Fruit fly (Drosophila melanogaster) whole organism, prepupa: ENCODE data around the gene Helz.

ENCODE experiments used
- Blimp-1 ChIP-seq: fragments of 200-800 bp; sonication (Bioruptor generic); optimal IDR thresholded peaks from 3 replicates; lab custom pipeline; 2017; ENCODE audit warnings: missing biosample characterization, missing genetic modification characterization, mild to moderate bottlenecking, moderate library complexity, missing genetic modification reagents
- CG10631 ChIP-seq: fragments of 200-800 bp; sonication (Bioruptor generic); optimal IDR thresholded peaks from 2 replicates; lab custom pipeline; 2016; ENCODE audit warnings: missing biosample characterization, missing genetic modification characterization
- CG10669 ChIP-seq: fragments of 200-800 bp; sonication (Bioruptor generic); optimal IDR thresholded peaks from 3 replicates; lab custom pipeline; 2018; ENCODE audit warnings: missing biosample characterization, mild to moderate bottlenecking, missing genetic modification characterization, moderate library complexity
- CG11902 ChIP-seq: fragments of 200-800 bp; sonication (Bioruptor generic); optimal IDR thresholded peaks from 3 replicates; lab custom pipeline; 2016; ENCODE audit warnings: missing biosample characterization, missing genetic modification characterization
- CG1621 ChIP-seq: fragments of 200-800 bp; sonication (Bioruptor generic); optimal IDR thresholded peaks from 3 replicates; lab custom pipeline; 2018; ENCODE audit warnings: missing biosample characterization, mild to moderate bottlenecking, missing genetic modification characterization
- CG3032 ChIP-seq: fragments of 200-800 bp; optimal IDR thresholded peaks from 2 replicates; lab custom pipeline; 2019; ENCODE audit warnings: missing biosample characterization, mild to moderate bottlenecking, missing genetic modification characterization, moderate library complexity
- CG31627 ChIP-seq: fragments of 200-800 bp; sonication (Bioruptor generic); optimal IDR thresholded peaks from 3 replicates; lab custom pipeline; 2016; ENCODE audit warnings: missing biosample characterization, missing genetic modification characterization
- CG32006 ChIP-seq: fragments of 200-800 bp; sonication (Bioruptor generic); optimal IDR thresholded peaks from 3 replicates; lab custom pipeline; 2017; ENCODE audit warnings: missing biosample characterization, mild to moderate bottlenecking, missing genetic modification characterization
- CG34406 ChIP-seq: fragments of 200-800 bp; sonication (Bioruptor generic); optimal IDR thresholded peaks from 3 replicates; lab custom pipeline; 2016; ENCODE audit warnings: missing biosample characterization, missing genetic modification characterization
- CG3919 ChIP-seq: fragments of 200-800 bp; sonication (Bioruptor generic); optimal IDR thresholded peaks from 3 replicates; lab custom pipeline; 2016; ENCODE audit warnings: missing biosample characterization, missing genetic modification characterization
- CG4318 ChIP-seq: fragments of 200-800 bp; sonication (Bioruptor generic); optimal IDR thresholded peaks from 3 replicates; lab custom pipeline; 2017; ENCODE audit warnings: missing biosample characterization, mild to moderate bottlenecking, missing genetic modification characterization
- CG6163 ChIP-seq: fragments of 200-800 bp; sonication (Bioruptor generic); IDR thresholded peaks from 3 replicates; pipeline ENCODE4 v1.3.6; 2022; ENCODE audit warnings: missing biosample characterization, missing genetic modification characterization
- CG6792 ChIP-seq: fragments of 200-800 bp; sonication (Bioruptor generic); optimal IDR thresholded peaks from 3 replicates; lab custom pipeline; 2016; ENCODE audit warnings: missing biosample characterization, missing genetic modification characterization
- CG6808 ChIP-seq: fragments of 200-800 bp; sonication (Bioruptor generic); optimal IDR thresholded peaks from 3 replicates; lab custom pipeline; 2017; ENCODE audit warnings: missing biosample characterization, missing genetic modification characterization, mild to moderate bottlenecking, moderate library complexity, missing genetic modification reagents
- CG8119 ChIP-seq: fragments of 200-800 bp; sonication (Bioruptor generic); IDR thresholded peaks from 3 replicates; pipeline ENCODE4 v1.3.6; 2022; ENCODE audit warnings: missing biosample characterization, missing genetic modification characterization
- CG8319 ChIP-seq: fragments of 200-800 bp; sonication (Bioruptor generic); optimal IDR thresholded peaks from 3 replicates; lab custom pipeline; 2016; ENCODE audit warnings: missing biosample characterization, missing genetic modification characterization
- CG8632 ChIP-seq: fragments of 200-800 bp; sonication (Bioruptor generic); optimal IDR thresholded peaks from 3 replicates; lab custom pipeline; 2016; ENCODE audit warnings: missing biosample characterization, missing genetic modification characterization
- CG9139 ChIP-seq: fragments of 200-800 bp; sonication (Bioruptor generic); optimal IDR thresholded peaks from 3 replicates; lab custom pipeline; 2017; ENCODE audit warnings: missing biosample characterization, mild to moderate bottlenecking, missing genetic modification characterization
- Eip75B ChIP-seq: fragments of 200-800 bp; sonication (Bioruptor generic); optimal IDR thresholded peaks from 3 replicates; lab custom pipeline; 2016; ENCODE audit warnings: missing biosample characterization, missing genetic modification characterization
- Eip78C ChIP-seq: fragments of 200-800 bp; sonication (Bioruptor generic); peaks from one replicate; lab custom pipeline; 2016; ENCODE audit warnings: missing biosample characterization, missing genetic modification characterization
- Ets21C ChIP-seq: fragments of 200-800 bp; sonication (Bioruptor generic); optimal IDR thresholded peaks from 3 replicates; lab custom pipeline; 2016; ENCODE audit warnings: missing biosample characterization, missing genetic modification characterization
- Gug ChIP-seq: fragments of 200-800 bp; sonication (Bioruptor generic); IDR thresholded peaks from 2 replicates; pipeline ENCODE4 v1.3.6; 2022; ENCODE audit warnings: missing biosample characterization, missing genetic modification characterization
- Hr38 ChIP-seq: sonication (Bioruptor generic); optimal IDR thresholded peaks from 2 replicates; lab custom pipeline; 2016; ENCODE audit warnings: missing biosample characterization, missing genetic modification characterization
- Hr39 ChIP-seq: fragments of 200-800 bp; sonication (Bioruptor generic); optimal IDR thresholded peaks from 2 replicates; lab custom pipeline; 2016; ENCODE audit warnings: missing biosample characterization, missing genetic modification characterization
- Hr4 ChIP-seq: fragments of 200-800 bp; sonication (Bioruptor generic); optimal IDR thresholded peaks from 3 replicates; lab custom pipeline; 2016; ENCODE audit warnings: missing biosample characterization, missing genetic modification characterization
- Met ChIP-seq: fragments of 200-800 bp; sonication (Bioruptor generic); optimal IDR thresholded peaks from 3 replicates; lab custom pipeline; 2016; ENCODE audit warnings: missing biosample characterization, missing genetic modification characterization
- OdsH ChIP-seq: fragments of 200-800 bp; sonication (Bioruptor generic); optimal IDR thresholded peaks from 3 replicates; lab custom pipeline; 2016; ENCODE audit warnings: missing biosample characterization, missing genetic modification characterization
- Smox ChIP-seq: fragments of 200-800 bp; sonication (Bioruptor generic); optimal IDR thresholded peaks from 3 replicates; lab custom pipeline; 2016; ENCODE audit warnings: missing biosample characterization, missing genetic modification characterization
- Sox14 ChIP-seq: fragments of 200-800 bp; sonication (Bioruptor generic); optimal IDR thresholded peaks from 3 replicates; lab custom pipeline; 2016; ENCODE audit warnings: missing biosample characterization, missing genetic modification characterization
- Sox15 ChIP-seq: fragments of 200-800 bp; sonication (Bioruptor generic); optimal IDR thresholded peaks from 3 replicates; lab custom pipeline; 2016; ENCODE audit warnings: missing biosample characterization, missing genetic modification characterization
- achi ChIP-seq: fragments of 200-800 bp; sonication (Bioruptor generic); optimal IDR thresholded peaks from 3 replicates; lab custom pipeline; 2016; ENCODE audit warnings: missing biosample characterization, missing genetic modification characterization
- acj6 ChIP-seq: fragments of 200-800 bp; sonication (Bioruptor generic); optimal IDR thresholded peaks from 3 replicates; lab custom pipeline; 2016; ENCODE audit warnings: missing biosample characterization, missing genetic modification characterization
- cyc ChIP-seq: fragments of 200-800 bp; sonication (Bioruptor generic); optimal IDR thresholded peaks from 3 replicates; lab custom pipeline; 2016; ENCODE audit warnings: missing biosample characterization, missing genetic modification characterization
- dac ChIP-seq: fragments of 200-800 bp; sonication (Bioruptor generic); optimal IDR thresholded peaks from 2 replicates; lab custom pipeline; 2017; ENCODE audit warnings: missing biosample characterization, mild to moderate bottlenecking, missing genetic modification characterization
- dsx ChIP-seq: fragments of 200-800 bp; optimal IDR thresholded peaks from 3 replicates; lab custom pipeline; 2019; ENCODE audit warnings: missing biosample characterization, mild to moderate bottlenecking, missing genetic modification characterization, moderate library complexity; ENCODE audit not compliant: poor library complexity, severe bottlenecking
- eg ChIP-seq: fragments of 200-800 bp; sonication (Bioruptor generic); IDR thresholded peaks from 3 replicates; pipeline ENCODE4 v1.3.6; 2022; ENCODE audit warnings: missing biosample characterization, missing genetic modification characterization
- fd85E ChIP-seq: fragments of 200-800 bp; sonication (Bioruptor generic); optimal IDR thresholded peaks from 3 replicates; lab custom pipeline; 2016; ENCODE audit warnings: missing biosample characterization, missing genetic modification characterization
- pdm3 ChIP-seq: fragments of 200-800 bp; sonication (Bioruptor generic); optimal IDR thresholded peaks from 3 replicates; lab custom pipeline; 2016; ENCODE audit warnings: missing biosample characterization, missing genetic modification characterization
- salr ChIP-seq, 2 experiments: fragments of 200-800 bp; sonication (Bioruptor generic); optimal IDR thresholded peaks; 3 replicates each; lab custom pipeline; 2016 to 2018; ENCODE audit warnings: missing biosample characterization in 2 of 2, missing genetic modification characterization in 2 of 2, mild to moderate bottlenecking in 1 of 2
- spab ChIP-seq: fragments of 200-800 bp; sonication (Bioruptor generic); optimal IDR thresholded peaks from 2 replicates; lab custom pipeline; 2017; ENCODE audit warnings: missing biosample characterization, mild to moderate bottlenecking, missing genetic modification characterization, missing genetic modification reagents
- vri ChIP-seq: fragments of 200-800 bp; sonication (Bioruptor generic); optimal IDR thresholded peaks from 3 replicates; lab custom pipeline; 2016; ENCODE audit warnings: missing biosample characterization, mild to moderate bottlenecking, missing genetic modification characterization

Helz gene

dm6 chr3L:14789676-14790075 lies at the start of gene Helz:
Helz (plus strand) TSS chr3L:14789935.
- no peak for TF ChIP-seq Hr39 (GFP tag; lab: Kevin White, UChicago)
- TF ChIP-seq CG6163, result peak; percentile 39; the same call in 1 of the 3 replicates
- TF ChIP-seq CG31627 (GFP tag; lab: Kevin White, UChicago), result peak; percentile 26
- peak; percentile 56 for TF ChIP-seq Eip78C (GFP tag; lab: Kevin White, UChicago)

DNA sequence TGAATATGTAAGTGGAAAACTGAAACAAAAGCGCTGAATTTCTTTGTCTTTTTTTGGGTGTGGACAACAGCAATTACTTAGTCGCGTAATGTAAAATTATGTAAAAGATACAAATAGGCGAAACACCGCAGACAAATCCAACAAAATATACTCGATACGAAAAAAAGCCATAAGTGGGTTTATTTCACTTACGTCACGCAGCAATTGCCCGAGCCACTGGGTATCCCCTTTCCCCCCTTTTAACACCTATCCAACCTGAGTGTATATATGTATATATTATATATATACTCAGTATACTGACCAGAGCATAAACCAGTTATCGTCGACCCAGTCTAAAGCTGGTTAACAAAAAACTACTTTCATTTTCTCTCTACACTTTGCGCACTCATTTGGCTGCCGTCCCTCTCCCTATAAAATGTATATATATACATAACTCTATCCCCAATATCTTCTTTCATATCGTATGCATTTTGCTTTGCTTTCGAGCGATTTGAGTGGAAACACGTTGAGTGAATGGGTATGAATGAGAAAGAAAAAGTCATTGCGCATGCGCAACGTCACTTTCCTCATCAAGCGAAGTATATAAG lies 46.5 kb upstream of the Helz start:
- TF ChIP-seq CG31627 (GFP tag; lab: Kevin White, UChicago), result no peak
- TF ChIP-seq Met (GFP tag; lab: Kevin White, UChicago), result peak; percentile 4
- no peak for TF ChIP-seq Smox
- TF ChIP-seq CG11902 (GFP tag; lab: Kevin White, UChicago), result no peak
- peak; percentile 14 for TF ChIP-seq vri (GFP tag; lab: Kevin White, UChicago)
- TF ChIP-seq Blimp-1 (GFP tag; lab: Kevin White, UChicago), result peak; percentile 98
- TF ChIP-seq Eip78C (GFP tag; lab: Kevin White, UChicago), result peak; percentile 73
- no peak for TF ChIP-seq Ets21C (GFP tag; lab: Kevin White, UChicago)
- TF ChIP-seq CG6163, result peak; percentile 59; the same call in 2 of the 3 replicates

DNA sequence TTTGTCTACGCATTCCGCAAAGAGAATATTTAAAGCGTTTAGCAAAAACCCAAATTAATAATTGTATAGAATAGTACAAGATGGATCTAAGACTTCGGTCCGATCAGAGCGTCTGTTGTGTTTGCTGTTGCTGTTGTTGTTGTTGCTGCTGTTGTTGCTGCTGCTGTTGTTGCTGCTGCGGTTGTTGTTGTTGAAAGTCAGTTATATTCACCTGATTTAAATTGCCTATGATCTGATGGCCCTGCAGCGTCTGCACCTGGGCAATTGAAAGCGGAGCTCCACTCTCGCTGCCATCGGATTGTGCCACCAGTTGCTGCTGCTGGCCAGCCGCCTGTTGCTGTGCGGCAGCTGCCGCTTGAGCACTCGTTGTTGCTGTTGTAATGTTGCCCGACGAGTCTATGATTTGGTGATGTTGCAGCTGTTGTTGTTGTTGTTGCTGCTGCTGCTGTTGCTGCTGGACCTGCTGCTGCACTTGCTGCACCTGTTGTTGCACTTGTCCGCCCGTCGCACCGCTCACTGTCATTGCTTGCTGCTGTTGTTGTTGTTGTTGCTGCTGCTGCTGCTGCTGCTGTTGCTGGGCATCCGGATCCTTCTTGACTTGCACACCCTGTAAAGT lies 38.6 kb upstream of the Helz start:
- TF ChIP-seq CG10631 (GFP tag; lab: Kevin White, UChicago) (no peak), CG8319 (GFP tag; lab: Kevin White, UChicago) (no peak), Smox (no peak), CG8119 (0 out of 3 replicates have a peak, but pooled peaks have one; percentile 13), Blimp-1 (GFP tag; lab: Kevin White, UChicago) (no peak), dac (GFP tag; lab: Kevin White, UChicago) (no peak), pdm3 (no peak)
- TF ChIP-seq, all 60 proteins: peak for 1

dm6 chr3L:14752816-14753215 lies 36.9 kb upstream of the Helz start:
- TF ChIP-seq eg (GFP tag; lab: Robert Waterston, UW) (no peak), fd85E (GFP tag; lab: Kevin White, UChicago) (no peak), CG8119 (no peak), CG8632 (GFP tag; lab: Kevin White, UChicago) (no peak), Hr39 (GFP tag; lab: Kevin White, UChicago) (no peak), CG9139 (GFP tag; lab: Kevin White, UChicago) (no peak), CG4318 (GFP tag; lab: Kevin White, UChicago) (no peak), cyc (GFP tag; lab: Kevin White, UChicago) (no peak), Eip75B (GFP tag; lab: Kevin White, UChicago) (no peak), CG10631 (GFP tag; lab: Kevin White, UChicago) (no peak), OdsH (GFP tag; lab: Kevin White, UChicago) (no peak), Sox14 (GFP tag; lab: Kevin White, UChicago) (no peak), CG6808 (GFP tag; lab: Kevin White, UChicago) (no peak), Eip78C (GFP tag; lab: Kevin White, UChicago) (no peak), Blimp-1 (GFP tag; lab: Kevin White, UChicago) (no peak)

- no peak for TF ChIP-seq CG3032 (tag; lab: Kevin White, UChicago)
- TF ChIP-seq CG8119, result peak; percentile 22; the same call in 1 of the 3 replicates
- no peak for TF ChIP-seq CG1621
- TF ChIP-seq Sox14 (GFP tag; lab: Kevin White, UChicago), result peak; percentile 24
- TF ChIP-seq CG6792, result peak; percentile 5
- TF ChIP-seq CG3919 (GFP tag; lab: Kevin White, UChicago), result peak; percentile 23
- no peak for TF ChIP-seq Sox15 (GFP tag; lab: Kevin White, UChicago)
- no peak for TF ChIP-seq spab (GFP tag; lab: Kevin White, UChicago)
- no peak for TF ChIP-seq Smox
- no peak for TF ChIP-seq CG10669 (GFP tag; lab: Kevin White, UChicago)
- TF ChIP-seq dsx (GFP tag; lab: Kevin White, UChicago), result peak; percentile 54
- TF ChIP-seq Hr4, result no peak
- TF ChIP-seq eg (GFP tag; lab: Robert Waterston, UW), result peak; percentile 73; the same call in 2 of the 3 replicates
- no peak for TF ChIP-seq salr (GFP tag; optimal IDR thresholded peaks at IDR 0.05; lab: Kevin White, UChicago)
- TF ChIP-seq acj6 (GFP tag; lab: Kevin White, UChicago), result no peak
- TF ChIP-seq Gug (GFP tag; lab: Robert Waterston, UW), result no peak
- TF ChIP-seq CG32006, result no peak
- no peak for TF ChIP-seq CG34406 (GFP tag; lab: Kevin White, UChicago)
- no peak for TF ChIP-seq Hr38
- TF ChIP-seq achi (GFP tag; lab: Kevin White, UChicago), result no peak
Measured at dm6 chr3L:14755046-14755643, 34.6 kb upstream of the Helz start.
